Worm (Caenorhabditis elegans): ENCODE results near the gene unc-30.

ce11 chrIV:13070142-13070541 is 48.6 kb upstream of the unc-30 start, which contains the start of gene scl-7:
- TF ChIP-seq daf-12 (tag; optimal IDR thresholded peaks at IDR 0.05) (no peak), egl-27 (tag; optimal IDR thresholded peaks at IDR 0.05) (no peak), unc-62 (GFP tag; optimal IDR thresholded peaks at IDR 0.05) (no peak), ztf-4 (tag; optimal IDR thresholded peaks at IDR 0.05) (no peak), nhr-67 (tag; optimal IDR thresholded peaks at IDR 0.05) (no peak), nhr-25 (tag; optimal IDR thresholded peaks at IDR 0.05) (no peak), ceh-16 (tag; optimal IDR thresholded peaks at IDR 0.05) (no peak), nhr-11 (tag; optimal IDR thresholded peaks at IDR 0.05) (no peak), zag-1 (tag; optimal IDR thresholded peaks at IDR 0.05) (no peak), ceh-9 (tag; optimal IDR thresholded peaks at IDR 0.05) (no peak), egl-5 (tag; optimal IDR thresholded peaks at IDR 0.05) (no peak), nhr-28 (tag; optimal IDR thresholded peaks at IDR 0.05) (no peak)

All from whole organism, L3 larva.